Worm (Caenorhabditis elegans) whole organism, L2 larva: ENCODE measurements around the gene C07G3.8.

Experiments
- F13H6.1 ChIP-seq: sonication (generic microtip); optimal IDR thresholded peaks from 2 replicates; lab custom pipeline; 2016; ENCODE audit warnings: missing genetic modification characterization, missing compliant biosample characterization
- R02D3.7 ChIP-seq: fragments of 150-350 bp; optimal IDR thresholded peaks from 2 replicates; lab custom pipeline; 2014; ENCODE audit warnings: missing biosample characterization, missing genetic modification characterization
- Y55F3AM.14 ChIP-seq: fragments of 200-800 bp; sonication (Bioruptor generic); optimal IDR thresholded peaks from 2 replicates; lab custom pipeline; 2018; ENCODE audit warnings: mild to moderate bottlenecking, missing genetic modification characterization, missing compliant biosample characterization
- alr-1 ChIP-seq: fragments of 150-350 bp; optimal IDR thresholded peaks from 2 replicates; lab custom pipeline; 2014; ENCODE audit warnings: missing biosample characterization, missing genetic modification characterization
- aly-2 ChIP-seq: fragments of 150-350 bp; optimal IDR thresholded peaks from 2 replicates; lab custom pipeline; 2014; ENCODE audit warnings: missing biosample characterization, missing genetic modification characterization
- ama-1 ChIP-seq: fragments of 150-350 bp; optimal IDR thresholded peaks from 2 replicates; lab custom pipeline; 2018; ENCODE audit warnings: inconsistent platforms
- blmp-1 ChIP-seq: sonication (generic microtip); optimal IDR thresholded peaks from 2 replicates; lab custom pipeline; 2017; ENCODE audit warnings: missing genetic modification characterization, mild to moderate bottlenecking, missing compliant biosample characterization, antibody characterized with exemption, moderate library complexity; ENCODE audit not compliant: insufficient read depth
- ceh-82 ChIP-seq: fragments of 150-350 bp; optimal IDR thresholded peaks from 2 replicates; lab custom pipeline; 2014; ENCODE audit warnings: missing biosample characterization, missing genetic modification characterization
- crh-2 ChIP-seq: sonication (generic microtip); optimal IDR thresholded peaks from 2 replicates; lab custom pipeline; 2017; ENCODE audit warnings: missing biosample characterization, missing genetic modification characterization
- dmd-4 ChIP-seq: sonication (generic microtip); optimal IDR thresholded peaks from 2 replicates; lab custom pipeline; 2017; ENCODE audit warnings: missing biosample characterization, missing genetic modification characterization
- elt-3 ChIP-seq: sonication (generic microtip); optimal IDR thresholded peaks from 2 replicates; lab custom pipeline; 2017; ENCODE audit warnings: missing biosample characterization, missing genetic modification characterization
- fos-1 ChIP-seq: fragments of 150-350 bp; optimal IDR thresholded peaks from 2 replicates; lab custom pipeline; 2014; ENCODE audit warnings: missing biosample characterization, missing genetic modification characterization
- gmeb-1 ChIP-seq: fragments of 150-350 bp; optimal IDR thresholded peaks from 2 replicates; lab custom pipeline; 2014; ENCODE audit warnings: missing biosample characterization, missing genetic modification characterization
- lin-11 ChIP-seq: fragments of 150-350 bp; sonication (generic microtip); optimal IDR thresholded peaks from 2 replicates; lab custom pipeline; 2014; ENCODE audit warnings: missing biosample characterization, missing genetic modification characterization, inconsistent platforms, mixed read lengths
- lin-13 ChIP-seq: fragments of 150-350 bp; optimal IDR thresholded peaks from 2 replicates; lab custom pipeline; 2014; ENCODE audit warnings: missing biosample characterization, missing genetic modification reagents, missing genetic modification characterization
- lin-39 ChIP-seq: fragments of 150-350 bp; optimal IDR thresholded peaks from 2 replicates; lab custom pipeline; 2014; ENCODE audit warnings: missing biosample characterization, missing genetic modification reagents, missing genetic modification characterization
- lsy-2 ChIP-seq, 2 experiments: fragments of 150-350 bp in 1 of 2; sonication (generic microtip) in 1 of 2; optimal IDR thresholded peaks; 2 replicates each; lab custom pipeline; 2014 to 2017; ENCODE audit warnings: missing biosample characterization in 2 of 2, missing genetic modification characterization in 2 of 2
- mbf-1 ChIP-seq: sonication (generic microtip); optimal IDR thresholded peaks from 2 replicates; lab custom pipeline; 2017; ENCODE audit warnings: missing biosample characterization, missing genetic modification characterization
- mdl-1 ChIP-seq, 2 experiments: fragments of 150-350 bp in 1 of 2; sonication (generic microtip) in 1 of 2; optimal IDR thresholded peaks; 2 replicates each; lab custom pipeline; 2017; ENCODE audit warnings: missing biosample characterization in 2 of 2, missing genetic modification characterization in 2 of 2
- nhr-10 ChIP-seq: sonication (generic microtip); optimal IDR thresholded peaks from 2 replicates; lab custom pipeline; 2017; ENCODE audit warnings: missing biosample characterization, missing genetic modification characterization
- nhr-12 ChIP-seq: fragments of 150-350 bp; optimal IDR thresholded peaks from 2 replicates; lab custom pipeline; 2014; ENCODE audit warnings: missing biosample characterization, missing genetic modification characterization
- nhr-129 ChIP-seq: fragments of 150-350 bp; optimal IDR thresholded peaks from 2 replicates; lab custom pipeline; 2014; ENCODE audit warnings: missing biosample characterization, missing genetic modification characterization
- nhr-21 ChIP-seq: fragments of 150-350 bp; optimal IDR thresholded peaks from 2 replicates; lab custom pipeline; 2014; ENCODE audit warnings: missing biosample characterization, missing genetic modification characterization
- nhr-237 ChIP-seq: fragments of 150-350 bp; optimal IDR thresholded peaks from 2 replicates; lab custom pipeline; 2014; ENCODE audit warnings: missing biosample characterization, missing genetic modification characterization
- peb-1 ChIP-seq: fragments of 150-350 bp; optimal IDR thresholded peaks from 2 replicates; lab custom pipeline; 2014; ENCODE audit warnings: missing biosample characterization, missing genetic modification characterization
- sem-4 ChIP-seq: fragments of 150-350 bp; optimal IDR thresholded peaks from 2 replicates; lab custom pipeline; 2014; ENCODE audit warnings: missing biosample characterization, missing genetic modification reagents, missing genetic modification characterization
- skn-1 ChIP-seq: sonication (generic microtip); optimal IDR thresholded peaks from 2 replicates; lab custom pipeline; 2017; ENCODE audit warnings: missing biosample characterization, missing genetic modification characterization
- sma-9 ChIP-seq, 2 experiments: fragments of 150-350 bp in 1 of 2; sonication (generic microtip) in 1 of 2; optimal IDR thresholded peaks; 2 replicates each; lab custom pipeline; 2014 to 2016; ENCODE audit warnings: missing genetic modification characterization in 2 of 2, mild to moderate bottlenecking in 1 of 2, missing biosample characterization in 1 of 2, missing compliant biosample characterization in 1 of 2, missing genetic modification reagents in 1 of 2, moderate library complexity in 1 of 2
- snpc-4 ChIP-seq: fragments of 150-350 bp; optimal IDR thresholded peaks from 2 replicates; lab custom pipeline; 2014; ENCODE audit warnings: missing biosample characterization, missing genetic modification characterization
- unc-39 ChIP-seq: fragments of 150-350 bp; optimal IDR thresholded peaks from 2 replicates; lab custom pipeline; 2014; ENCODE audit warnings: missing biosample characterization, missing genetic modification characterization
- unc-55 ChIP-seq: fragments of 150-350 bp; sonication (generic microtip); optimal IDR thresholded peaks from 3 replicates; lab custom pipeline; 2014; ENCODE audit warnings: missing biosample characterization, missing genetic modification reagents, missing genetic modification characterization
- unc-62 ChIP-seq: fragments of 150-350 bp; optimal IDR thresholded peaks from 2 replicates; lab custom pipeline; 2014; ENCODE audit warnings: missing biosample characterization, missing genetic modification reagents, missing genetic modification characterization
- zag-1 ChIP-seq: fragments of 150-350 bp; optimal IDR thresholded peaks from 2 replicates; lab custom pipeline; 2014; ENCODE audit warnings: missing biosample characterization, missing genetic modification characterization
- ztf-1 ChIP-seq: fragments of 200-800 bp; sonication (Bioruptor generic); conservative IDR thresholded peaks from 2 replicates; pipeline ENCODE4 v1.3.6; 2022; ENCODE audit warnings: missing genetic modification characterization, missing compliant biosample characterization
- ztf-11 ChIP-seq: sonication (generic microtip); optimal IDR thresholded peaks from 2 replicates; lab custom pipeline; 2017; ENCODE audit warnings: missing biosample characterization, missing genetic modification characterization
- ztf-4 ChIP-seq: fragments of 150-350 bp; optimal IDR thresholded peaks from 2 replicates; lab custom pipeline; 2014; ENCODE audit warnings: missing biosample characterization, missing genetic modification characterization

The C07G3.8 gene

ce11 chrV:3523262-3523661, 21.3 kb upstream of the C07G3.8 start, which contains the start of gene irg-1:
irg-1 (plus strand) TSS chrV:3523587.
- TF ChIP-seq R02D3.7 (tag; lab: Kevin White, UChicago): no peak
- TF ChIP-seq ztf-11 (tag; lab: Kevin White, UChicago): no peak
- no peak for TF ChIP-seq nhr-10 (tag; lab: Kevin White, UChicago)
- no peak for TF ChIP-seq alr-1 (tag; lab: Kevin White, UChicago)
- TF ChIP-seq lin-11: no peak
- TF ChIP-seq lin-13 (GFP tag; lab: Kevin White, UChicago): no peak
- no peak for TF ChIP-seq nhr-237 (tag; lab: Kevin White, UChicago)
- no peak for TF ChIP-seq lin-39 (tag; lab: Kevin White, UChicago)
- no peak for TF ChIP-seq ztf-4 (tag; lab: Kevin White, UChicago)
- no peak for TF ChIP-seq dmd-4 (tag; lab: Kevin White, UChicago)
- TF ChIP-seq ztf-1 (GFP tag; lab: Robert Waterston, UW): no peak
- no peak for TF ChIP-seq mbf-1
- TF ChIP-seq nhr-21 (tag; lab: Kevin White, UChicago): no peak
- TF ChIP-seq gmeb-1 (tag; lab: Kevin White, UChicago): no peak
- no peak for TF ChIP-seq fos-1 (tag; lab: Kevin White, UChicago)
- TF ChIP-seq unc-39 (tag; lab: Kevin White, UChicago): no peak
- TF ChIP-seq mdl-1 (tag; optimal IDR thresholded peaks at IDR 0.05; lab: Kevin White, UChicago): no peak
- TF ChIP-seq ama-1 (lab: Kevin White, UChicago): no peak

ce11 chrV:3517889-3518288, 16.0 kb upstream of the C07G3.8 start, which contains the start of gene str-227:
str-227 (plus strand) TSS chrV:3518189.
- TF ChIP-seq mbf-1: no peak
- no peak for TF ChIP-seq ztf-11 (tag; lab: Kevin White, UChicago)
- no peak for TF ChIP-seq dmd-4 (tag; lab: Kevin White, UChicago)
- TF ChIP-seq crh-2: no peak
- no peak for TF ChIP-seq nhr-12
- no peak for TF ChIP-seq nhr-237 (tag; lab: Kevin White, UChicago)
- no peak for TF ChIP-seq F13H6.1
- TF ChIP-seq sma-9 (GFP tag; optimal IDR thresholded peaks at IDR 0.05; lab: Kevin White, UChicago): no peak
- TF ChIP-seq sma-9 (tag; optimal IDR thresholded peaks at IDR 0.05; lab: Kevin White, UChicago): no peak

DNA sequence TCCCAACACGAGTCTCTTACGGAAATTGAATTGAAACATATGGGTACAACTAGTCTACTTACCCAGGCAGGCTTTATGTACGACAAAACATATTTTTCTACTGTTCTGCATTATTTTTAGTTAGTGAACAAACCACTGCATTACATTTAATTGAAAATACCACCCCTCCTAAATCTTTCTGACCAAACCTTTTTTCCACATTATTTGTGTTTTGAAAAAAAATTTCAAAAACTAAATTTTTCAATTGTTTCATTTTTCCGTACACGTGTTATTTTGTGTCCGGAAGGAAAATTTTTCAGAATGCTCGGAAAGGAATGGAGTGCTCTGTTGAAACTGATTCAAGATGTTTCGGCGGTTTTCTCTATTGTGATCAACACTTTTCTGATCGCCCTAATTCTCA, 10.4 kb upstream of the C07G3.8 start, which contains the start of gene str-226:
str-226 (plus strand) TSS at position 301 of the 400 bp plus-strand sequence.
- no peak for TF ChIP-seq nhr-237 (tag; lab: Kevin White, UChicago)
- TF ChIP-seq skn-1 (tag; lab: Kevin White, UChicago): no peak
- no peak for TF ChIP-seq aly-2 (tag; lab: Kevin White, UChicago)
- no peak for TF ChIP-seq sem-4 (tag; lab: Kevin White, UChicago)
- TF ChIP-seq unc-55: no peak
- TF ChIP-seq peb-1: no peak
- TF ChIP-seq Y55F3AM.14: no peak
- TF ChIP-seq lin-39 (tag; lab: Kevin White, UChicago): no peak
- TF ChIP-seq R02D3.7 (tag; lab: Kevin White, UChicago): no peak
- no peak for TF ChIP-seq mbf-1
- TF ChIP-seq ztf-1 (GFP tag; lab: Robert Waterston, UW): no peak
- TF ChIP-seq zag-1 (tag; lab: Kevin White, UChicago): no peak
- TF ChIP-seq ceh-82 (tag; lab: Kevin White, UChicago): no peak
- no peak for TF ChIP-seq elt-3 (tag; lab: Kevin White, UChicago)
- TF ChIP-seq ztf-11 (tag; lab: Kevin White, UChicago): no peak
- TF ChIP-seq fos-1 (tag; lab: Kevin White, UChicago): no peak
- no peak for TF ChIP-seq nhr-21 (tag; lab: Kevin White, UChicago)

DNA sequence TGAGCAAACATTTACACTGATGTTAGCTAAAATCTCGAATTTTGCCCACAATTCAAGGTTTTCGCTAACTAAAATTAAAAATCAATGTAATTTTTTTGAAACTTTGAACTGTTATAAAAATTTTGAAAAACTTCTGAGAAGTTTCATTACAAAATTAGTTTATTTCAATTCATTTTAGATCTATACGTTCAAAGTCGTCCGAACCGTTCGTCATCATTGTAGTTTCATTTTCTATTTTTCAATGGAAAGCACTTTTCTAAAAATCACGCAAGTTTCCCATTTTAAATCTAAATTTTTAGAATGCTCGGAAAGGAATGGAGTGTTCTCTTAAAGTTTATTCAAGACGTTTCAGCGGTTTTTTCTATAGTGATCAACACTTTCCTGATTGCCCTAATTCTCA, 7.9 kb upstream of the C07G3.8 start, which contains the start of gene str-228:
str-228 (plus strand) TSS at position 301 of the 400 bp plus-strand sequence.
- TF ChIP-seq lsy-2 (tag; optimal IDR thresholded peaks at IDR 0.05; lab: Kevin White, UChicago) (no peak), crh-2 (no peak), alr-1 (tag; lab: Kevin White, UChicago) (no peak), blmp-1 (tag; lab: Kevin White, UChicago) (no peak), sem-4 (tag; lab: Kevin White, UChicago) (no peak), unc-55 (no peak), mbf-1 (no peak), skn-1 (tag; lab: Kevin White, UChicago) (no peak), elt-3 (tag; lab: Kevin White, UChicago) (no peak)

DNA sequence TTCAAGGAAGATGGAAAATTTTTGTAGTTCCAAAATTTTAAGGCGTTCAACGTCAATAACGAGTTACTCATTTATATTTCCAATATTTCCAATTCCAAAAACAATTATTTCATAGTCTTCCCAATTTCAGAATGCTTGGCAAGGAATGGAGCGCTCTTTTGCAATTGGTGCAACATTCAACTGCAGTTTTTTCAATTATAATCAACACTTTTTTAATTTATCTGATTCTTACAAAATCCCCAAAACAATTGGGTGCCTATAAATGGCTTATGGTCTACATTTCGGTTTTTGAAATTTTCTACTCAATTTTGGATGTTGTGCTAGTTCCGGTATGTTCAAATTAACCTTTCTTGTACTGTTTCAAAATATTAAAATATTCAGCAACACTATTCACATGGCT, 5.8 kb upstream of the C07G3.8 start, which contains the start of gene str-225:
str-225 (plus strand) TSS at position 132 of the 400 bp plus-strand sequence.
- TF ChIP-seq nhr-12 (no peak), ceh-82 (tag; lab: Kevin White, UChicago) (no peak), crh-2 (no peak), nhr-129 (no peak), Y55F3AM.14 (no peak), nhr-237 (tag; lab: Kevin White, UChicago) (no peak), unc-62 (GFP tag; lab: Kevin White, UChicago) (no peak), mbf-1 (no peak), sem-4 (tag; lab: Kevin White, UChicago) (no peak), aly-2 (tag; lab: Kevin White, UChicago) (no peak), sma-9 (GFP tag; optimal IDR thresholded peaks at IDR 0.05; lab: Kevin White, UChicago) (no peak), sma-9 (tag; optimal IDR thresholded peaks at IDR 0.05; lab: Kevin White, UChicago) (no peak), snpc-4 (no peak), blmp-1 (tag; lab: Kevin White, UChicago) (no peak), peb-1 (no peak), alr-1 (tag; lab: Kevin White, UChicago) (no peak), unc-55 (no peak), nhr-10 (tag; lab: Kevin White, UChicago) (no peak)
